Fruit fly (Drosophila melanogaster) whole organism, prepupa: Measurements from ENCODE around the gene CG3038.
A peak's percentile ranks its signal among the peaks of the same experiment; 100 is the strongest.

ENCODE experiments used
- CG10631 ChIP-seq: fragments of 200-800 bp; sonication (Bioruptor generic); optimal IDR thresholded peaks from 2 replicates; lab custom pipeline; 2016; ENCODE audit warnings: missing biosample characterization, missing genetic modification characterization
- CG10669 ChIP-seq: fragments of 200-800 bp; sonication (Bioruptor generic); optimal IDR thresholded peaks from 3 replicates; lab custom pipeline; 2018; ENCODE audit warnings: missing biosample characterization, mild to moderate bottlenecking, missing genetic modification characterization, moderate library complexity
- CG11762 ChIP-seq: fragments of 200-800 bp; sonication (Bioruptor generic); optimal IDR thresholded peaks from 3 replicates; lab custom pipeline; 2016; ENCODE audit warnings: missing biosample characterization, missing genetic modification characterization; ENCODE audit not compliant: insufficient read depth
- CG11902 ChIP-seq: fragments of 200-800 bp; sonication (Bioruptor generic); optimal IDR thresholded peaks from 3 replicates; lab custom pipeline; 2016; ENCODE audit warnings: missing biosample characterization, missing genetic modification characterization
- CG15336 ChIP-seq: fragments of 200-800 bp; sonication (Bioruptor generic); IDR thresholded peaks from 2 replicates; pipeline ENCODE4 v1.3.6; 2022; ENCODE audit warnings: missing biosample characterization, missing genetic modification characterization
- CG16779 ChIP-seq: fragments of 200-800 bp; sonication (Bioruptor generic); optimal IDR thresholded peaks from 3 replicates; lab custom pipeline; 2017; ENCODE audit warnings: missing biosample characterization, mild to moderate bottlenecking, missing genetic modification characterization
- CG32006 ChIP-seq: fragments of 200-800 bp; sonication (Bioruptor generic); optimal IDR thresholded peaks from 3 replicates; lab custom pipeline; 2017; ENCODE audit warnings: missing biosample characterization, mild to moderate bottlenecking, missing genetic modification characterization
- CG34406 ChIP-seq: fragments of 200-800 bp; sonication (Bioruptor generic); optimal IDR thresholded peaks from 3 replicates; lab custom pipeline; 2016; ENCODE audit warnings: missing biosample characterization, missing genetic modification characterization
- CG4318 ChIP-seq: fragments of 200-800 bp; sonication (Bioruptor generic); optimal IDR thresholded peaks from 3 replicates; lab custom pipeline; 2017; ENCODE audit warnings: missing biosample characterization, mild to moderate bottlenecking, missing genetic modification characterization
- CG6163 ChIP-seq: fragments of 200-800 bp; sonication (Bioruptor generic); IDR thresholded peaks from 3 replicates; pipeline ENCODE4 v1.3.6; 2022; ENCODE audit warnings: missing biosample characterization, missing genetic modification characterization
- CG6276 ChIP-seq: fragments of 200-800 bp; sonication (Bioruptor generic); optimal IDR thresholded peaks from 2 replicates; lab custom pipeline; 2017; ENCODE audit warnings: missing biosample characterization, mild to moderate bottlenecking, missing genetic modification characterization
- CG6808 ChIP-seq: fragments of 200-800 bp; sonication (Bioruptor generic); optimal IDR thresholded peaks from 3 replicates; lab custom pipeline; 2017; ENCODE audit warnings: missing biosample characterization, missing genetic modification characterization, mild to moderate bottlenecking, moderate library complexity, missing genetic modification reagents
- CG8119 ChIP-seq: fragments of 200-800 bp; sonication (Bioruptor generic); IDR thresholded peaks from 3 replicates; pipeline ENCODE4 v1.3.6; 2022; ENCODE audit warnings: missing biosample characterization, missing genetic modification characterization
- Eip78C ChIP-seq: fragments of 200-800 bp; sonication (Bioruptor generic); peaks from one replicate; lab custom pipeline; 2016; ENCODE audit warnings: missing biosample characterization, missing genetic modification characterization
- Eip93F ChIP-seq: fragments of 200-800 bp; sonication (Bioruptor generic); optimal IDR thresholded peaks from 2 replicates; lab custom pipeline; 2016; ENCODE audit warnings: missing biosample characterization, mild to moderate bottlenecking, missing genetic modification characterization
- Hr38 ChIP-seq: sonication (Bioruptor generic); optimal IDR thresholded peaks from 2 replicates; lab custom pipeline; 2016; ENCODE audit warnings: missing biosample characterization, missing genetic modification characterization
- Hr39 ChIP-seq: fragments of 200-800 bp; sonication (Bioruptor generic); optimal IDR thresholded peaks from 2 replicates; lab custom pipeline; 2016; ENCODE audit warnings: missing biosample characterization, missing genetic modification characterization
- Hr4 ChIP-seq: fragments of 200-800 bp; sonication (Bioruptor generic); optimal IDR thresholded peaks from 3 replicates; lab custom pipeline; 2016; ENCODE audit warnings: missing biosample characterization, missing genetic modification characterization
- Lpt ChIP-seq: fragments of 200-800 bp; sonication (Bioruptor generic); optimal IDR thresholded peaks from 3 replicates; lab custom pipeline; 2016; ENCODE audit warnings: missing biosample characterization, missing genetic modification characterization
- Met ChIP-seq: fragments of 200-800 bp; sonication (Bioruptor generic); optimal IDR thresholded peaks from 3 replicates; lab custom pipeline; 2016; ENCODE audit warnings: missing biosample characterization, missing genetic modification characterization
- OdsH ChIP-seq: fragments of 200-800 bp; sonication (Bioruptor generic); optimal IDR thresholded peaks from 3 replicates; lab custom pipeline; 2016; ENCODE audit warnings: missing biosample characterization, missing genetic modification characterization
- Sox14 ChIP-seq: fragments of 200-800 bp; sonication (Bioruptor generic); optimal IDR thresholded peaks from 3 replicates; lab custom pipeline; 2016; ENCODE audit warnings: missing biosample characterization, missing genetic modification characterization
- achi ChIP-seq: fragments of 200-800 bp; sonication (Bioruptor generic); optimal IDR thresholded peaks from 3 replicates; lab custom pipeline; 2016; ENCODE audit warnings: missing biosample characterization, missing genetic modification characterization
- dac ChIP-seq: fragments of 200-800 bp; sonication (Bioruptor generic); optimal IDR thresholded peaks from 2 replicates; lab custom pipeline; 2017; ENCODE audit warnings: missing biosample characterization, mild to moderate bottlenecking, missing genetic modification characterization
- dsx ChIP-seq: fragments of 200-800 bp; optimal IDR thresholded peaks from 3 replicates; lab custom pipeline; 2019; ENCODE audit warnings: missing biosample characterization, mild to moderate bottlenecking, missing genetic modification characterization, moderate library complexity; ENCODE audit not compliant: poor library complexity, severe bottlenecking
- fkh ChIP-seq: fragments of 200-800 bp; sonication (Bioruptor generic); optimal IDR thresholded peaks from 3 replicates; lab custom pipeline; 2017; ENCODE audit warnings: missing biosample characterization, mild to moderate bottlenecking, missing genetic modification characterization, moderate library complexity
- net ChIP-seq: fragments of 200-800 bp; sonication (Bioruptor generic); optimal IDR thresholded peaks from 3 replicates; lab custom pipeline; 2016; ENCODE audit warnings: missing biosample characterization, missing genetic modification characterization
- pdm3 ChIP-seq: fragments of 200-800 bp; sonication (Bioruptor generic); optimal IDR thresholded peaks from 3 replicates; lab custom pipeline; 2016; ENCODE audit warnings: missing biosample characterization, missing genetic modification characterization
- spab ChIP-seq: fragments of 200-800 bp; sonication (Bioruptor generic); optimal IDR thresholded peaks from 2 replicates; lab custom pipeline; 2017; ENCODE audit warnings: missing biosample characterization, mild to moderate bottlenecking, missing genetic modification characterization, missing genetic modification reagents
- svp ChIP-seq: fragments of 200-800 bp; sonication (Bioruptor generic); peaks from one replicate; lab custom pipeline; 2016; ENCODE audit warnings: missing biosample characterization, missing genetic modification characterization
- vri ChIP-seq: fragments of 200-800 bp; sonication (Bioruptor generic); optimal IDR thresholded peaks from 3 replicates; lab custom pipeline; 2016; ENCODE audit warnings: missing biosample characterization, mild to moderate bottlenecking, missing genetic modification characterization

Gene CG3038

DNA sequence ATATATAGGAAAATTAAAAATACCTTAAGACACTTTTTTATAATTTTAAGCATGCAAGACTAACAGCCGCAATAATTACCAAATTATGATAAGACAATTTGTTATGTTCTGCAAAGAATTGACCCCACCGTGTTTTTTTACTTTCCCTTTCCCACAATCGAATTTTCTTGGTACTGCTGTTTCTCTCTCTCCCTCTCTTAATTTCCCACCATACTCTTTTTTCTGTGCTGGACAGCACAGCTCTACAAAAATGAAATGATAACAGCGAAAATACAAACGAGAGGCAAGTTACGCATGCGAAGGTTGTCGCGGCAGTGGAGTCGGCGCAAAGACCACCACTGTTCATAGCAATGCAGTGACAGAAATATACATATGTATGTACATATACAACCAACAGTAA, 32.2 kb upstream of the CG3038 start:
- TF ChIP-seq Met (no peak), Hr38 (GFP tag; lab: Kevin White, UChicago) (no peak), CG32006 (GFP tag; lab: Kevin White, UChicago) (no peak), dac (GFP tag; lab: Kevin White, UChicago) (no peak), CG16779 (tag; lab: Kevin White, UChicago) (no peak), OdsH (no peak), svp (GFP tag; lab: Kevin White, UChicago) (no peak), spab (GFP tag; lab: Kevin White, UChicago) (no peak)

dm6 chrX:276569-276968, 30.9 kb upstream of the CG3038 start:
- TF ChIP-seq OdsH (no peak), Hr38 (GFP tag; lab: Kevin White, UChicago) (no peak), CG10669 (GFP tag; lab: Kevin White, UChicago) (no peak), Eip93F (GFP tag; lab: Kevin White, UChicago) (no peak)

DNA sequence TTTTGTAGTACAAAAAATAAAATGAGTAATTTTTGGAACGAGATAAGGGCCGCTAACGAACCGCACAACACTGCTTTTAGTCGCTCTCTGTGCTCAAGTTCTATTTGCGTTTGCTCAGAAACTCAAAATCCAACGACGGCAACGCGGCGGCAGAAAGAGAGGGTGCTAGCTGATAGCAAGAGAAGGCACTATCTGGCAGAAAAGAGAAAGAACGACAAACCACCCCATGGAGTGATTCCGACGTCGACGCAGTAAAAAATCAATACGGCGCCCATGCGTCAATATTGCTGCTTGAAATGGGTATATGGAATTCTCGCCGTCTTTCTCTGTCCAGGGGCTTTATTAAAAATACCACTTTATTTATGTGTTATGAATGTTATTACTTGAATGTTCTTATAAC, 30.4 kb upstream of the CG3038 start:
- TF ChIP-seq CG8119 (GFP tag; lab: Robert Waterston, UW) (no peak), fkh (peak; percentile 77), CG10669 (GFP tag; lab: Kevin White, UChicago) (no peak), CG6163 (GFP tag; lab: Robert Waterston, UW) (0 out of 3 replicates have a peak, but pooled peaks have one; percentile 9)

dm6 chrX:267979-268378, 22.3 kb upstream of the CG3038 start:
- TF ChIP-seq net (no peak), CG8119 (GFP tag; lab: Robert Waterston, UW) (0 out of 3 replicates have a peak, but pooled peaks have one; percentile 17), Eip78C (GFP tag; lab: Kevin White, UChicago) (peak; percentile 32)

dm6 chrX:266978-267439, 21.4 kb upstream of the CG3038 start, which contains the start of gene CG13376:
Gene CG13376, minus strand, starts transcription at chrX:267028.
- TF ChIP-seq CG11762 (GFP tag; lab: Kevin White, UChicago), result no peak
- peak; percentile 54; the same call in 1 of the 3 replicates for TF ChIP-seq CG8119 (GFP tag; lab: Robert Waterston, UW)
- TF ChIP-seq Eip78C (GFP tag; lab: Kevin White, UChicago), result peak; percentile 49
- TF ChIP-seq Hr4 (GFP tag; lab: Kevin White, UChicago), result peak; percentile 32
- TF ChIP-seq pdm3 (GFP tag; lab: Kevin White, UChicago), result no peak
- TF ChIP-seq Lpt (GFP tag; lab: Kevin White, UChicago), result peak; percentile 43
- TF ChIP-seq Hr39, result no peak
- no peak for TF ChIP-seq CG34406
- peak; percentile 66 for TF ChIP-seq CG15336 (GFP tag; lab: Robert Waterston, UW)
- no peak for TF ChIP-seq CG10631
- no peak for TF ChIP-seq dac (GFP tag; lab: Kevin White, UChicago)
- TF ChIP-seq achi (GFP tag; lab: Kevin White, UChicago), result no peak
- no peak for TF ChIP-seq dsx (GFP tag; lab: Kevin White, UChicago)
- TF ChIP-seq CG6276, result peak; percentile 35
- TF ChIP-seq CG4318 (GFP tag; lab: Kevin White, UChicago), result peak; percentile 12
- TF ChIP-seq CG11902 (GFP tag; lab: Kevin White, UChicago), result no peak
- TF ChIP-seq Sox14 (GFP tag; lab: Kevin White, UChicago), result no peak
- no peak for TF ChIP-seq CG6808

dm6 chrX:265692-266091, 20.0 kb upstream of the CG3038 start:
- TF ChIP-seq vri (GFP tag; lab: Kevin White, UChicago) (no peak), Eip78C (GFP tag; lab: Kevin White, UChicago) (peak; percentile 39)
